Worm (Caenorhabditis elegans) whole organism, young adult: ENCODE data around the gene srz-90.

Source experiments
- ama-1 ChIP-seq, 3 experiments: fragments of 150-350 bp in 1 of 3; sonication (generic microtip) in 2 of 3; optimal IDR thresholded peaks; 2 replicates each; lab custom pipeline; 2014 to 2018; ENCODE audit warnings: missing biosample characterization in 2 of 3, missing genetic modification characterization in 2 of 3, missing genetic modification reagents in 2 of 3
- atf-7 ChIP-seq: sonication (generic microtip); optimal IDR thresholded peaks from 2 replicates; lab custom pipeline; 2017; ENCODE audit warnings: mild to moderate bottlenecking, missing genetic modification characterization, missing compliant biosample characterization
- ceh-100 ChIP-seq: fragments of 200-800 bp; sonication (Bioruptor generic); IDR thresholded peaks from 2 replicates; pipeline ENCODE4 v1.3.6; 2022; ENCODE audit warnings: missing genetic modification reagents, missing genetic modification characterization, missing compliant biosample characterization
- dpl-1 ChIP-seq: fragments of 150-350 bp; optimal IDR thresholded peaks from 2 replicates; lab custom pipeline; 2014; ENCODE audit warnings: missing biosample characterization, missing genetic modification reagents, missing genetic modification characterization
- lin-35 ChIP-seq, 3 experiments: fragments of 150-350 bp in 2 of 3; sonication (generic microtip) in 1 of 3; optimal IDR thresholded peaks; 2 replicates each; lab custom pipeline; 2014 to 2018; ENCODE audit warnings: missing biosample characterization in 3 of 3, missing genetic modification characterization in 3 of 3, missing genetic modification reagents in 3 of 3
- madf-8 ChIP-seq: fragments of 200-800 bp; sonication (Bioruptor generic); conservative IDR thresholded peaks from 2 replicates; pipeline ENCODE4 v1.3.6; 2022; ENCODE audit warnings: missing genetic modification reagents, missing genetic modification characterization, missing compliant biosample characterization
- nfya-1 ChIP-seq: sonication (generic microtip); optimal IDR thresholded peaks from 2 replicates; lab custom pipeline; 2017; ENCODE audit warnings: antibody characterized with exemption, missing compliant biosample characterization, missing genetic modification characterization, borderline replicate concordance; ENCODE audit not compliant: insufficient read depth
- nhr-179 ChIP-seq: sonication (generic microtip); optimal IDR thresholded peaks from 2 replicates; lab custom pipeline; 2016; ENCODE audit warnings: mild to moderate bottlenecking, missing genetic modification characterization, missing compliant biosample characterization

- TF ChIP-seq nhr-179 (tag; lab: Kevin White, UChicago) = no peak
- no peak for TF ChIP-seq madf-8 (GFP tag; lab: Robert Waterston, UW)
- TF ChIP-seq lin-35 (GFP tag; optimal IDR thresholded peaks at IDR 0.05; lab: Kevin White, UChicago) = no peak
- TF ChIP-seq atf-7 = no peak
- TF ChIP-seq ceh-100 (GFP tag; lab: Robert Waterston, UW) = no peak
- TF ChIP-seq ama-1 (optimal IDR thresholded peaks at IDR 0.05; lab: Kevin White, UChicago) = no peak
- TF ChIP-seq ama-1 (GFP tag; optimal IDR thresholded peaks at IDR 0.05; lab: Kevin White, UChicago) = no peak
- no peak for TF ChIP-seq nfya-1 (tag; lab: Kevin White, UChicago)
- TF ChIP-seq dpl-1 (GFP tag; lab: Kevin White, UChicago) = no peak
Measured at ce11 chrV:17530486-17530885, 2.7 kb downstream of the srz-90 start, which contains the start of gene C18D4.12.
